Fruit fly (Drosophila melanogaster): ENCODE measurements around the gene CG1677.

The CG1677 gene

dm6 chrX:7293874-7294559, 111.6 kb downstream of the CG1677 start (continued):
- TF ChIP-seq z (GFP tag; IDR thresholded peaks at IDR 0.05) (peak; percentile 67; the same call in 2 of the 3 replicates), CrebB (tag; optimal IDR thresholded peaks at IDR 0.05) (peak; percentile 78), CG11398 (GFP tag; optimal IDR thresholded peaks at IDR 0.05) (no peak), da (GFP tag; optimal IDR thresholded peaks at IDR 0.05) (no peak), CG17186 (GFP tag; optimal IDR thresholded peaks at IDR 0.05) (peak; percentile 23), Hey (tag; optimal IDR thresholded peaks at IDR 0.05) (peak; percentile 15), NC2α (GFP tag; optimal IDR thresholded peaks at IDR 0.05) (no peak), peb (GFP tag; IDR thresholded peaks at IDR 0.05) (peak; percentile 87), Kr (GFP tag; optimal IDR thresholded peaks at IDR 0.05) (peak; percentile 61), CG13123 (GFP tag; optimal IDR thresholded peaks at IDR 0.05) (peak; percentile 29), en (GFP tag; optimal IDR thresholded peaks at IDR 0.05) (no peak), cas (GFP tag; IDR thresholded peaks at IDR 0.05) (no peak), twi (tag; optimal IDR thresholded peaks at IDR 0.05) (peak; percentile 91), cwo (GFP tag; optimal IDR thresholded peaks at IDR 0.05) (peak; percentile 74), CG11560 (tag; IDR thresholded peaks at IDR 0.05) (0 out of 3 replicates have a peak, but pooled peaks have one; percentile 46), Gug (GFP tag; IDR thresholded peaks at IDR 0.05) (no peak; the same call in 3 of the 4 replicates), CG2120 (GFP tag; optimal IDR thresholded peaks at IDR 0.05) (peak; percentile 15), Dbx (GFP tag; IDR thresholded peaks at IDR 0.05) (no peak; the same call in 2 of the 3 replicates), CG6689 (GFP tag; IDR thresholded peaks at IDR 0.05) (peak; percentile 87), CG12659 (GFP tag; optimal IDR thresholded peaks at IDR 0.05) (peak; percentile 90), tll (GFP tag; optimal IDR thresholded peaks at IDR 0.05) (peak in 1 of 2 experiments; percentile 10), zfh2 (GFP tag; optimal IDR thresholded peaks at IDR 0.05) (no peak), NfI (GFP tag; optimal IDR thresholded peaks at IDR 0.05) (peak; percentile 84), gsb-n (tag; optimal IDR thresholded peaks at IDR 0.05) (peak; percentile 94), CG4854 (GFP tag; optimal IDR thresholded peaks at IDR 0.05) (peak; percentile 35), CG9817 (tag; optimal IDR thresholded peaks at IDR 0.05) (peak; percentile 81), Blimp-1 (GFP tag; optimal IDR thresholded peaks at IDR 0.05) (peak; percentile 93), CG18619 (GFP tag; optimal IDR thresholded peaks at IDR 0.05) (peak; percentile 81), dimm (GFP tag; IDR thresholded peaks at IDR 0.05) (peak; percentile 41; the same call in 1 of the 2 replicates), esg (GFP tag; conservative IDR thresholded peaks at IDR 0.05) (peak; percentile 82), CG15479 (GFP tag; optimal IDR thresholded peaks at IDR 0.05) (peak; percentile 76), CG8924 (tag; optimal IDR thresholded peaks at IDR 0.05) (peak; percentile 96), Ets65A (GFP tag) (peak; percentile 82), MESR4 (GFP tag; optimal IDR thresholded peaks at IDR 0.05) (peak; percentile 26), CG6813 (GFP tag; optimal IDR thresholded peaks at IDR 0.05) (peak; percentile 88), CG6272 (GFP tag; IDR thresholded peaks at IDR 0.05) (0 out of 2 replicates have a peak, but pooled peaks have one; percentile 35), gsb (GFP tag; IDR thresholded peaks at IDR 0.05) (no peak), CG8944 (GFP tag; optimal IDR thresholded peaks at IDR 0.05) (no peak), pros (GFP tag; optimal IDR thresholded peaks at IDR 0.05) (peak; percentile 91), CG10267 (tag; optimal IDR thresholded peaks at IDR 0.05) (peak; percentile 92), CG18764 (GFP tag; optimal IDR thresholded peaks at IDR 0.05) (peak; percentile 61), Myb (GFP tag; optimal IDR thresholded peaks at IDR 0.05) (no peak), dati (GFP tag; IDR thresholded peaks at IDR 0.05) (0 out of 2 replicates have a peak, but pooled peaks have one; percentile 42), TFAM (GFP tag; optimal IDR thresholded peaks at IDR 0.05) (peak; percentile 57), HLH3B (GFP tag; IDR thresholded peaks at IDR 0.05) (peak; percentile 84), Rfx (GFP tag; IDR thresholded peaks at IDR 0.05) (no peak; the same call in none of the 2 replicates), CG15269 (tag; optimal IDR thresholded peaks at IDR 0.05) (peak; percentile 88), CG6683 (GFP tag; optimal IDR thresholded peaks at IDR 0.05) (peak; percentile 83), ssp (GFP tag; IDR thresholded peaks at IDR 0.05) (peak; percentile 67)

Measured in whole organism, embryonic.